Fruit fly (Drosophila melanogaster) whole organism, wandering third instar larva: ENCODE results near the gene CG5946.

Experiments
- Abd-B ChIP-seq: fragments of >200 bp; optimal IDR thresholded peaks from 2 replicates; lab custom pipeline; 2017; ENCODE audit warnings: missing biosample characterization, missing genetic modification characterization
- CG32264 ChIP-seq: fragments of 200-800 bp; sonication (Bioruptor generic); optimal IDR thresholded peaks from 2 replicates; lab custom pipeline; 2016; ENCODE audit warnings: missing biosample characterization, missing genetic modification characterization
- CrebA ChIP-seq: fragments of 200-800 bp; sonication (Bioruptor generic); optimal IDR thresholded peaks from 2 replicates; lab custom pipeline; 2016; ENCODE audit warnings: missing biosample characterization, mild to moderate bottlenecking, missing genetic modification characterization, borderline replicate concordance
- Myc ChIP-seq: fragments of >200 bp; optimal IDR thresholded peaks from 2 replicates; lab custom pipeline; 2017
- OdsH ChIP-seq: fragments of 200-800 bp; sonication (Bioruptor generic); optimal IDR thresholded peaks from 2 replicates; lab custom pipeline; 2016; ENCODE audit warnings: missing biosample characterization, mild to moderate bottlenecking, missing genetic modification characterization
- Vsx2 ChIP-seq: fragments of 200-300, 225-300 bp; sonication (Bioruptor generic); optimal IDR thresholded peaks from 2 replicates; lab custom pipeline; 2018; ENCODE audit warnings: missing biosample characterization, missing genetic modification characterization; ENCODE audit not compliant: partially characterized antibody
- brk ChIP-seq: fragments of 200-800 bp; sonication (Bioruptor generic); optimal IDR thresholded peaks from 2 replicates; lab custom pipeline; 2016; ENCODE audit warnings: missing biosample characterization, mild to moderate bottlenecking, missing genetic modification characterization
- dl ChIP-seq, 2 experiments: fragments of 175-275, 200-275 bp in 1 of 2; fragments of 200-275 bp in 1 of 2; sonication (Bioruptor generic); optimal IDR thresholded peaks; lab custom pipeline; 2018; ENCODE audit warnings: mild to moderate bottlenecking in 2 of 2, missing biosample characterization in 2 of 2, missing genetic modification characterization in 2 of 2, moderate library complexity in 2 of 2; ENCODE audit not compliant: partially characterized antibody in 2 of 2, insufficient read depth in 1 of 2
- dsf ChIP-seq: sonication (Bioruptor generic); optimal IDR thresholded peaks from 2 replicates; lab custom pipeline; 2016; ENCODE audit warnings: missing biosample characterization, missing genetic modification characterization, borderline replicate concordance
- fru ChIP-seq: fragments of 200-800 bp; sonication (Bioruptor generic); optimal IDR thresholded peaks from 3 replicates; lab custom pipeline; 2016; ENCODE audit warnings: missing biosample characterization, mild to moderate bottlenecking, missing genetic modification characterization
- rgr ChIP-seq: fragments of 200-800 bp; sonication (Bioruptor generic); optimal IDR thresholded peaks from 3 replicates; lab custom pipeline; 2016; ENCODE audit warnings: missing biosample characterization, mild to moderate bottlenecking, missing genetic modification characterization
- tai ChIP-seq: sonication (Bioruptor generic); optimal IDR thresholded peaks from 2 replicates; lab custom pipeline; 2016; ENCODE audit warnings: missing biosample characterization, missing genetic modification characterization

- TF ChIP-seq dl (GFP tag; optimal IDR thresholded peaks at IDR 0.05; lab: Kevin White, UChicago; ENCODE audit: insufficient read depth in 1 of 2, partially characterized antibody in 2 of 2) (no peak), OdsH (GFP tag; lab: Kevin White, UChicago) (no peak), dsf (GFP tag; lab: Kevin White, UChicago) (no peak), brk (GFP tag; lab: Kevin White, UChicago) (no peak), fru (GFP tag; lab: Kevin White, UChicago) (no peak), tai (GFP tag; lab: Kevin White, UChicago) (no peak), Myc (no peak), CrebA (GFP tag; lab: Kevin White, UChicago) (no peak), Vsx2 (GFP tag; lab: Kevin White, UChicago) (no peak), CG32264 (GFP tag; lab: Kevin White, UChicago) (no peak), rgr (GFP tag; lab: Kevin White, UChicago) (no peak), Abd-B (GFP tag; lab: Kevin White, UChicago) (no peak)
These were observed 49.1 kb upstream of the CG5946 start, which contains the start of gene CG5906 for dm6 chr3L:11871205-11871604.
